Worm (Caenorhabditis elegans): Measurements from ENCODE around the gene gpa-12.

gpa-12 gene

DNA sequence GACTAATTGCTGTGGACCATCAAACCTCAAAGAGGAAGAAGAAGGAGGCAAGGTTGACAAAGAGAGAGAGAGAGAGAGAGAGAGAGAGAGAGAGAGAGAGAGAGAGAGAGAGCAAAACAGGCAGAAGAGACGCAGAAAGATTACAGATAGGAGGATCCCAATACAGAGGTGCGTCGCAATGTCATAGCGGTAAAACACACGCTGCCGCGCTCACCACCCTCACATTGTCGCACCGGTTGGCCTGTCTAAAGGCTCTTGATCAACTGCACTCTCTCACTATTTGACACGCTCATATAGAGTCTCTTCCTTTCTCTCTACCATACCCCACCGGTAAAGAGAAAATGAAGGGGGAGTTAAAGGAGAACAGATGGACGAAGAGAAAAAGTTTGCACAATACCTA is 18.1 kb upstream of the gpa-12 start (continued):
- TF ChIP-seq F57C9.4 (tag; optimal IDR thresholded peaks at IDR 0.05) (no peak), tlf-1 (GFP tag; optimal IDR thresholded peaks at IDR 0.05) (no peak), unc-130 (GFP tag; optimal IDR thresholded peaks at IDR 0.05) (no peak), egrh-3 (GFP tag; IDR thresholded peaks at IDR 0.05) (no peak), xnd-1 (tag; optimal IDR thresholded peaks at IDR 0.05) (no peak), cebp-1 (GFP tag; IDR thresholded peaks at IDR 0.05) (no peak), cebp-1 (tag; optimal IDR thresholded peaks at IDR 0.05) (peak; percentile 53), akir-1 (GFP tag; optimal IDR thresholded peaks at IDR 0.05) (no peak), ceh-27 (GFP tag; optimal IDR thresholded peaks at IDR 0.05) (peak; percentile 41), mcd-1 (GFP tag; IDR thresholded peaks at IDR 0.05) (no peak), hsf-1 (GFP tag; IDR thresholded peaks at IDR 0.05) (no peak), attf-6 (GFP tag; IDR thresholded peaks at IDR 0.05) (no peak), madf-3 (GFP tag; IDR thresholded peaks at IDR 0.05) (no peak), snpc-1.3 (tag; optimal IDR thresholded peaks at IDR 0.05; ENCODE audit: insufficient read depth) (no peak), sdz-38 (tag; optimal IDR thresholded peaks at IDR 0.05) (no peak), lsl-1 (GFP tag; optimal IDR thresholded peaks at IDR 0.05) (no peak), ztf-18 (tag; optimal IDR thresholded peaks at IDR 0.05) (no peak), egl-18 (GFP tag; IDR thresholded peaks at IDR 0.05) (no peak), dpff-1 (tag; optimal IDR thresholded peaks at IDR 0.05) (no peak), nfya-2 (GFP tag; IDR thresholded peaks at IDR 0.05) (no peak), ceh-91 (GFP tag; IDR thresholded peaks at IDR 0.05) (no peak), snpc-1.1 (tag; optimal IDR thresholded peaks at IDR 0.05; ENCODE audit: insufficient read depth) (no peak), dpl-1 (GFP tag; optimal IDR thresholded peaks at IDR 0.05) (no peak), zfh-2 (GFP tag; conservative IDR thresholded peaks at IDR 0.05) (peak; percentile 78), mxl-1 (tag; optimal IDR thresholded peaks at IDR 0.05) (no peak), rcor-1 (GFP tag; IDR thresholded peaks at IDR 0.05) (no peak), F57A8.1 (GFP tag; optimal IDR thresholded peaks at IDR 0.05) (no peak), lag-1 (GFP tag; IDR thresholded peaks at IDR 0.05) (no peak), ZK185.1 (tag; optimal IDR thresholded peaks at IDR 0.05; ENCODE audit: poor library complexity, severe bottlenecking) (no peak), lir-1 (GFP tag; conservative IDR thresholded peaks at IDR 0.05) (no peak), dox-1 (GFP tag; IDR thresholded peaks at IDR 0.05) (peak; percentile 68; the same call in 1 of the 2 replicates), repo-1 (tag; optimal IDR thresholded peaks at IDR 0.05) (no peak), nfya-1 (tag; optimal IDR thresholded peaks at IDR 0.05; ENCODE audit: borderline replicate concordance, insufficient read depth) (no peak), nfyb-1 (GFP tag; IDR thresholded peaks at IDR 0.05) (no peak), lsy-27 (tag; optimal IDR thresholded peaks at IDR 0.05; ENCODE audit: borderline replicate concordance, insufficient read depth) (no peak), F10E7.11 (tag; optimal IDR thresholded peaks at IDR 0.05) (no peak), snpc-3.4 (tag; optimal IDR thresholded peaks at IDR 0.05) (no peak), Y53F4B.3 (GFP tag; IDR thresholded peaks at IDR 0.05) (no peak), hmg-20 (GFP tag; IDR thresholded peaks at IDR 0.05) (0 out of 2 replicates have a peak, but pooled peaks have one; percentile 18), nhr-80 (tag; optimal IDR thresholded peaks at IDR 0.05) (peak; percentile 86), nhr-27 (tag; optimal IDR thresholded peaks at IDR 0.05) (no peak), mel-28 (tag; optimal IDR thresholded peaks at IDR 0.05; ENCODE audit: borderline replicate concordance) (no peak), tbx-9 (tag; optimal IDR thresholded peaks at IDR 0.05; ENCODE audit: borderline replicate concordance) (no peak), Y56A3A.18 (GFP tag; IDR thresholded peaks at IDR 0.05) (no peak), B0336.3 (GFP tag; IDR thresholded peaks at IDR 0.05) (no peak), F23B12.7 (tag; optimal IDR thresholded peaks at IDR 0.05; ENCODE audit: insufficient read depth) (no peak), K11D2.4 (GFP tag; IDR thresholded peaks at IDR 0.05) (no peak), ekl-4 (GFP tag; IDR thresholded peaks at IDR 0.05) (no peak)

All from whole organism, young adult.